Worm (Caenorhabditis elegans) whole organism, early embryonic: ENCODE results near the gene citk-1.

ENCODE experiments used
- B0310.2 ChIP-seq: sonication (generic microtip); optimal IDR thresholded peaks from 2 replicates; lab custom pipeline; 2016; ENCODE audit warnings: mild to moderate bottlenecking, missing genetic modification characterization, missing compliant biosample characterization
- F13C5.2 ChIP-seq: sonication (generic microtip); optimal IDR thresholded peaks from 2 replicates; lab custom pipeline; 2017; ENCODE audit warnings: mild to moderate bottlenecking, missing genetic modification characterization, inconsistent platforms, missing compliant biosample characterization
- aly-1 ChIP-seq: sonication (generic microtip); optimal IDR thresholded peaks from 2 replicates; lab custom pipeline; 2016; ENCODE audit warnings: missing genetic modification characterization, missing compliant biosample characterization
- ama-1 ChIP-seq: fragments of 150-350 bp; optimal IDR thresholded peaks from 2 replicates; lab custom pipeline; 2014
- ceh-13 ChIP-seq: fragments of 200-800 bp; sonication (Bioruptor generic); optimal IDR thresholded peaks from 2 replicates; lab custom pipeline; 2018; ENCODE audit warnings: mild to moderate bottlenecking, missing genetic modification characterization, missing compliant biosample characterization
- ceh-36 ChIP-seq: sonication (generic microtip); optimal IDR thresholded peaks from 2 replicates; lab custom pipeline; 2016; ENCODE audit warnings: missing genetic modification characterization, inconsistent platforms, missing compliant biosample characterization
- ets-7 ChIP-seq: sonication (generic microtip); optimal IDR thresholded peaks from 2 replicates; lab custom pipeline; 2016; ENCODE audit warnings: missing genotype, missing genetic modification characterization, missing compliant biosample characterization
- flt-1 ChIP-seq: fragments of 200-800 bp; sonication (Bioruptor generic); IDR thresholded peaks from 2 replicates; pipeline ENCODE4 v1.3.6; 2022; ENCODE audit warnings: missing genetic modification characterization, missing compliant biosample characterization
- hmbx-1 ChIP-seq: sonication (generic microtip); optimal IDR thresholded peaks from 2 replicates; lab custom pipeline; 2016; ENCODE audit warnings: mild to moderate bottlenecking, missing genetic modification characterization, missing compliant biosample characterization
- hmg-4 ChIP-seq: fragments of 200-800 bp; sonication (Bioruptor generic); optimal IDR thresholded peaks from 2 replicates; lab custom pipeline; 2018; ENCODE audit warnings: mild to moderate bottlenecking, missing genetic modification characterization, missing compliant biosample characterization
- hnd-1 ChIP-seq: sonication (generic microtip); optimal IDR thresholded peaks from 2 replicates; lab custom pipeline; 2016; ENCODE audit warnings: missing genetic modification characterization, missing compliant biosample characterization
- pes-1 ChIP-seq: fragments of 200-800 bp; sonication (Bioruptor generic); IDR thresholded peaks from 2 replicates; pipeline ENCODE4 v1.3.6; 2022; ENCODE audit warnings: missing genetic modification reagents, missing genetic modification characterization, missing compliant biosample characterization
- scrt-1 ChIP-seq: fragments of 200-800 bp; sonication (Bioruptor generic); IDR thresholded peaks from 2 replicates; pipeline ENCODE4 v1.3.6; 2022; ENCODE audit warnings: missing genetic modification characterization, missing compliant biosample characterization
- sea-1 ChIP-seq: fragments of 200-800 bp; sonication (Bioruptor generic); conservative IDR thresholded peaks from 2 replicates; pipeline ENCODE4 v1.3.6; 2022; ENCODE audit warnings: missing genetic modification characterization, missing compliant biosample characterization
- tbx-11 ChIP-seq: fragments of 200-800 bp; sonication (Bioruptor generic); IDR thresholded peaks from 2 replicates; pipeline ENCODE4 v1.3.6; 2022; ENCODE audit warnings: missing genetic modification characterization, missing compliant biosample characterization
- tbx-37 ChIP-seq: fragments of 200-800 bp; sonication (Bioruptor generic); conservative IDR thresholded peaks from 2 replicates; pipeline ENCODE4 v1.3.6; 2022; ENCODE audit warnings: missing genetic modification reagents, missing genetic modification characterization, missing compliant biosample characterization
- tra-4 ChIP-seq: sonication (generic microtip); optimal IDR thresholded peaks from 2 replicates; lab custom pipeline; 2017; ENCODE audit warnings: missing genetic modification characterization, missing compliant biosample characterization

The citk-1 gene

ce11 chrII:13938290-13938689 lies 29.6 kb downstream of the citk-1 start:
- TF ChIP-seq ets-7 (tag; lab: Kevin White, UChicago): no peak
- TF ChIP-seq tbx-11 (GFP tag; lab: Robert Waterston, UW): no peak
- TF ChIP-seq sea-1 (GFP tag; lab: Robert Waterston, UW): no peak
- no peak for TF ChIP-seq pes-1 (GFP tag; lab: Robert Waterston, UW)
- TF ChIP-seq scrt-1 (GFP tag; lab: Robert Waterston, UW): no peak
- TF ChIP-seq aly-1 (tag; lab: Kevin White, UChicago): no peak
- no peak for TF ChIP-seq B0310.2
- no peak for TF ChIP-seq tbx-37
- no peak for TF ChIP-seq hmbx-1
- TF ChIP-seq tra-4 (tag; lab: Kevin White, UChicago): no peak
- TF ChIP-seq hmg-4 (GFP tag; lab: Kevin White, UChicago): no peak
- no peak for TF ChIP-seq ama-1 (lab: Kevin White, UChicago)
- no peak for TF ChIP-seq ceh-36 (tag; lab: Kevin White, UChicago)
- TF ChIP-seq hnd-1 (tag; lab: Kevin White, UChicago): no peak

- TF ChIP-seq hnd-1 (tag; lab: Kevin White, UChicago) (no peak), hmg-4 (GFP tag; lab: Kevin White, UChicago) (no peak), B0310.2 (no peak), aly-1 (tag; lab: Kevin White, UChicago) (no peak), ets-7 (tag; lab: Kevin White, UChicago) (no peak), sea-1 (GFP tag; lab: Robert Waterston, UW) (no peak)
These were observed 30.8 kb downstream of the citk-1 start, which contains the start of gene W07G1.1 for ce11 chrII:13939531-13939930. Gene W07G1.1 (minus strand): TSS chrII:13939631.

ce11 chrII:13945527-13945926 lies 36.8 kb downstream of the citk-1 start:
- TF ChIP-seq F13C5.2 (tag; lab: Kevin White, UChicago) (no peak), hmbx-1 (no peak), ceh-13 (GFP tag; lab: Kevin White, UChicago) (no peak)

- TF ChIP-seq F13C5.2 (tag; lab: Kevin White, UChicago): no peak
- TF ChIP-seq hnd-1 (tag; lab: Kevin White, UChicago): no peak
- TF ChIP-seq hmbx-1: no peak
- no peak for TF ChIP-seq B0310.2
- no peak for TF ChIP-seq tbx-11 (GFP tag; lab: Robert Waterston, UW)
- no peak for TF ChIP-seq flt-1 (GFP tag; lab: Robert Waterston, UW)
- no peak for TF ChIP-seq tra-4 (tag; lab: Kevin White, UChicago)
- TF ChIP-seq ceh-13 (GFP tag; lab: Kevin White, UChicago): no peak
- no peak for TF ChIP-seq ets-7 (tag; lab: Kevin White, UChicago)
- TF ChIP-seq sea-1 (GFP tag; lab: Robert Waterston, UW): no peak
- TF ChIP-seq aly-1 (tag; lab: Kevin White, UChicago): no peak
- no peak for TF ChIP-seq hmg-4 (GFP tag; lab: Kevin White, UChicago)
- TF ChIP-seq pes-1 (GFP tag; lab: Robert Waterston, UW): no peak
- TF ChIP-seq scrt-1 (GFP tag; lab: Robert Waterston, UW): no peak
These were observed 40.6 kb downstream of the citk-1 start, which contains the start of gene sre-44 for ce11 chrII:13949290-13949689. Gene sre-44 (plus strand): TSS chrII:13949590.

- no peak for TF ChIP-seq tbx-37
- TF ChIP-seq ceh-13 (GFP tag; lab: Kevin White, UChicago): no peak
- TF ChIP-seq scrt-1 (GFP tag; lab: Robert Waterston, UW): no peak
- no peak for TF ChIP-seq pes-1 (GFP tag; lab: Robert Waterston, UW)
- TF ChIP-seq sea-1 (GFP tag; lab: Robert Waterston, UW): no peak
- TF ChIP-seq F13C5.2 (tag; lab: Kevin White, UChicago): no peak
- TF ChIP-seq flt-1 (GFP tag; lab: Robert Waterston, UW): no peak
- TF ChIP-seq ceh-36 (tag; lab: Kevin White, UChicago): no peak
- no peak for TF ChIP-seq ets-7 (tag; lab: Kevin White, UChicago)
- no peak for TF ChIP-seq B0310.2
- no peak for TF ChIP-seq aly-1 (tag; lab: Kevin White, UChicago)
These were observed 43.3 kb downstream of the citk-1 start for ce11 chrII:13951986-13952385.

ce11 chrII:13954077-13954476 lies 45.4 kb downstream of the citk-1 start:
- no peak for TF ChIP-seq ama-1 (lab: Kevin White, UChicago)
- TF ChIP-seq tbx-37: no peak
- no peak for TF ChIP-seq tbx-11 (GFP tag; lab: Robert Waterston, UW)
- no peak for TF ChIP-seq tra-4 (tag; lab: Kevin White, UChicago)
- TF ChIP-seq flt-1 (GFP tag; lab: Robert Waterston, UW): no peak
- no peak for TF ChIP-seq scrt-1 (GFP tag; lab: Robert Waterston, UW)
- TF ChIP-seq hmg-4 (GFP tag; lab: Kevin White, UChicago): no peak
- no peak for TF ChIP-seq F13C5.2 (tag; lab: Kevin White, UChicago)
- no peak for TF ChIP-seq aly-1 (tag; lab: Kevin White, UChicago)
- no peak for TF ChIP-seq hnd-1 (tag; lab: Kevin White, UChicago)
- no peak for TF ChIP-seq hmbx-1
- TF ChIP-seq pes-1 (GFP tag; lab: Robert Waterston, UW): no peak
- no peak for TF ChIP-seq ceh-36 (tag; lab: Kevin White, UChicago)
- no peak for TF ChIP-seq ets-7 (tag; lab: Kevin White, UChicago)

DNA sequence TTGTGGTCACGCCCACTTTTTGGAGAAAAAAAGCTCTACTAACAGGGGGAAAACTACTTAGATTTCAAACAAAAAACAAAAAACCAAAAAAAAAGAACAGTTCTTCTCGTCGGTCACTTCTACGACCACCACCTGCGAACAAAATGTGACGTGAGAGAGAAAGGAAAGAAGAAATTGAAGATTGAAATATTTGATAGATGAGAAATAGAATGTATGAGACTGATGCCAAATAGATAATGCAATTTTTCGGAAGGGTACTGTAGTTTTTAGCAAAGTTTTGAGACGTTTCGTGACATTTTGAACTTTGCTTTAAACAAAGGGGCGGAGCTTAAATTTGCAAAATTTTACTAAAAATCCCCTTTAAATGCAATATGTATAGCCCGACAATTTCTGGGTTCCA lies 46.3 kb downstream of the citk-1 start:
- TF ChIP-seq ets-7 (tag; lab: Kevin White, UChicago): no peak
- no peak for TF ChIP-seq tbx-11 (GFP tag; lab: Robert Waterston, UW)
- TF ChIP-seq hmg-4 (GFP tag; lab: Kevin White, UChicago): no peak
- no peak for TF ChIP-seq ceh-36 (tag; lab: Kevin White, UChicago)
- no peak for TF ChIP-seq tbx-37
- TF ChIP-seq aly-1 (tag; lab: Kevin White, UChicago): no peak

ce11 chrII:13956529-13956928 lies 47.8 kb downstream of the citk-1 start:
- no peak for TF ChIP-seq hmbx-1
- no peak for TF ChIP-seq ama-1 (lab: Kevin White, UChicago)
- no peak for TF ChIP-seq B0310.2
- TF ChIP-seq ceh-13 (GFP tag; lab: Kevin White, UChicago): no peak
- no peak for TF ChIP-seq pes-1 (GFP tag; lab: Robert Waterston, UW)
- TF ChIP-seq hnd-1 (tag; lab: Kevin White, UChicago): no peak
- no peak for TF ChIP-seq ets-7 (tag; lab: Kevin White, UChicago)
- TF ChIP-seq hmg-4 (GFP tag; lab: Kevin White, UChicago): no peak
- TF ChIP-seq tbx-11 (GFP tag; lab: Robert Waterston, UW): no peak
- no peak for TF ChIP-seq scrt-1 (GFP tag; lab: Robert Waterston, UW)
- TF ChIP-seq sea-1 (GFP tag; lab: Robert Waterston, UW): no peak
- TF ChIP-seq flt-1 (GFP tag; lab: Robert Waterston, UW): no peak
- TF ChIP-seq F13C5.2 (tag; lab: Kevin White, UChicago): no peak
- TF ChIP-seq tbx-37: no peak
- TF ChIP-seq ceh-36 (tag; lab: Kevin White, UChicago): no peak
- no peak for TF ChIP-seq aly-1 (tag; lab: Kevin White, UChicago)
- TF ChIP-seq tra-4 (tag; lab: Kevin White, UChicago): no peak
